Worm (Caenorhabditis elegans) whole organism, early embryonic: ENCODE data around the gene C33D9.8.

Experiments
- B0310.2 ChIP-seq: sonication (generic microtip); optimal IDR thresholded peaks from 2 replicates; lab custom pipeline; 2016; ENCODE audit warnings: mild to moderate bottlenecking, missing genetic modification characterization, missing compliant biosample characterization
- aly-1 ChIP-seq: sonication (generic microtip); optimal IDR thresholded peaks from 2 replicates; lab custom pipeline; 2016; ENCODE audit warnings: missing genetic modification characterization, missing compliant biosample characterization
- ama-1 ChIP-seq: fragments of 150-350 bp; optimal IDR thresholded peaks from 2 replicates; lab custom pipeline; 2014
- ets-7 ChIP-seq: sonication (generic microtip); optimal IDR thresholded peaks from 2 replicates; lab custom pipeline; 2016; ENCODE audit warnings: missing genotype, missing genetic modification characterization, missing compliant biosample characterization
- flt-1 ChIP-seq: fragments of 200-800 bp; sonication (Bioruptor generic); IDR thresholded peaks from 2 replicates; pipeline ENCODE4 v1.3.6; 2022; ENCODE audit warnings: missing genetic modification characterization, missing compliant biosample characterization
- hmbx-1 ChIP-seq: sonication (generic microtip); optimal IDR thresholded peaks from 2 replicates; lab custom pipeline; 2016; ENCODE audit warnings: mild to moderate bottlenecking, missing genetic modification characterization, missing compliant biosample characterization
- hmg-4 ChIP-seq: fragments of 200-800 bp; sonication (Bioruptor generic); optimal IDR thresholded peaks from 2 replicates; lab custom pipeline; 2018; ENCODE audit warnings: mild to moderate bottlenecking, missing genetic modification characterization, missing compliant biosample characterization
- hnd-1 ChIP-seq: sonication (generic microtip); optimal IDR thresholded peaks from 2 replicates; lab custom pipeline; 2016; ENCODE audit warnings: missing genetic modification characterization, missing compliant biosample characterization
- pes-1 ChIP-seq: fragments of 200-800 bp; sonication (Bioruptor generic); IDR thresholded peaks from 2 replicates; pipeline ENCODE4 v1.3.6; 2022; ENCODE audit warnings: missing genetic modification reagents, missing genetic modification characterization, missing compliant biosample characterization

DNA sequence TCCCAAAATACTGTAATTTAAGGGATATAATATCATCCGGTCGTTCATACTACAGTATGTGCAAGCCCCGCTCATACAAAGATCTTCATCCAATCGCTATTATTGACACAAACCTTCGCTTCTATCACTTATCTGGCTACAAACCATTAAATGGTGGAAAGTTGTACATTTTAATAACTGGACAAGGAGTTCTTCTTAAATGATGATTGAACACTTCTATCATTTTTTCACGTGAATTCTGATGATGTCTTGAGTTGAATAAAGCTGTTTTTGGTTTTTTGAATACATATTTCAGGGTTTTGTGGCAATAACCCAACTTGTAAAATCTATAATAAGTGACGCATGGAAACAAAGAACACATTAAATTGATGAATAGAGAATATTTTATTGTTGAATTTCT lies 36.0 kb upstream of the C33D9.8 start:
- TF ChIP-seq ama-1 (lab: Kevin White, UChicago) (no peak), hnd-1 (no peak), hmg-4 (no peak), aly-1 (tag; lab: Kevin White, UChicago) (no peak), pes-1 (GFP tag; lab: Robert Waterston, UW) (no peak), B0310.2 (tag; lab: Kevin White, UChicago) (no peak), hmbx-1 (tag; lab: Kevin White, UChicago) (no peak), flt-1 (GFP tag; lab: Robert Waterston, UW) (no peak), ets-7 (tag; lab: Kevin White, UChicago) (no peak)
